Worm (Caenorhabditis elegans): ENCODE results near the gene D2096.9.

- TF ChIP-seq nhr-12 (tag; optimal IDR thresholded peaks at IDR 0.05) = no peak
- peak; percentile 73 for TF ChIP-seq lin-13 (tag; optimal IDR thresholded peaks at IDR 0.05)
- TF ChIP-seq unc-62 (GFP tag; optimal IDR thresholded peaks at IDR 0.05) = no peak
- peak; percentile 30 for TF ChIP-seq pha-4 (tag; optimal IDR thresholded peaks at IDR 0.05)
- TF ChIP-seq snpc-4 (tag; optimal IDR thresholded peaks at IDR 0.05) = no peak
- TF ChIP-seq nhr-237 (tag; optimal IDR thresholded peaks at IDR 0.05) = no peak
- TF ChIP-seq mab-5 (tag; optimal IDR thresholded peaks at IDR 0.05) = no peak
- TF ChIP-seq lsy-2 (tag; optimal IDR thresholded peaks at IDR 0.05) = peak; percentile 78
- TF ChIP-seq unc-120 (tag; optimal IDR thresholded peaks at IDR 0.05; ENCODE audit: poor library complexity, severe bottlenecking) = no peak
- no peak for TF ChIP-seq bed-3 (GFP tag; optimal IDR thresholded peaks at IDR 0.05)
Measured at ce11 chrIV:8428492-8428891, 45.9 kb upstream of the D2096.9 start.

All from whole organism, mixed stage, embryonic.